Fruit fly (Drosophila melanogaster) S2 (cell line): ENCODE measurements around the gene ome.

Experiments used
- CG8478 ChIP-seq: fragments of >200 bp; optimal IDR thresholded peaks from 2 replicates; lab custom pipeline; 2018
- CTCF ChIP-seq, 2 experiments: fragments of >200 bp; optimal IDR thresholded peaks; 2 replicates each; lab custom pipeline; 2018

- no peak for TF ChIP-seq CG8478 (lab: Kevin White, UChicago)
- TF ChIP-seq CTCF (optimal IDR thresholded peaks at IDR 0.05; lab: Kevin White, UChicago): no peak
These were observed 6.8 kb upstream of the ome start for dm6 chr3L:14665802-14666351.
